Fruit fly (Drosophila melanogaster) whole organism, prepupa: ENCODE measurements around the gene swm.
A peak's percentile ranks its signal among the peaks of the same experiment; 100 is the strongest.

ENCODE experiments used
- CG10631 ChIP-seq: fragments of 200-800 bp; sonication (Bioruptor generic); optimal IDR thresholded peaks from 2 replicates; lab custom pipeline; 2016; ENCODE audit warnings: missing biosample characterization, missing genetic modification characterization
- CG11294 ChIP-seq: fragments of 200-800 bp; sonication (Bioruptor generic); IDR thresholded peaks from 2 replicates; pipeline ENCODE4 v1.3.6; 2022; ENCODE audit warnings: missing biosample characterization, missing genetic modification characterization
- CG15336 ChIP-seq: fragments of 200-800 bp; sonication (Bioruptor generic); IDR thresholded peaks from 2 replicates; pipeline ENCODE4 v1.3.6; 2022; ENCODE audit warnings: missing biosample characterization, missing genetic modification characterization
- CG3032 ChIP-seq: fragments of 200-800 bp; optimal IDR thresholded peaks from 2 replicates; lab custom pipeline; 2019; ENCODE audit warnings: missing biosample characterization, mild to moderate bottlenecking, missing genetic modification characterization, moderate library complexity
- CG3919 ChIP-seq: fragments of 200-800 bp; sonication (Bioruptor generic); optimal IDR thresholded peaks from 3 replicates; lab custom pipeline; 2016; ENCODE audit warnings: missing biosample characterization, missing genetic modification characterization
- CG6808 ChIP-seq: fragments of 200-800 bp; sonication (Bioruptor generic); optimal IDR thresholded peaks from 3 replicates; lab custom pipeline; 2017; ENCODE audit warnings: missing biosample characterization, missing genetic modification characterization, mild to moderate bottlenecking, moderate library complexity, missing genetic modification reagents
- CG8319 ChIP-seq: fragments of 200-800 bp; sonication (Bioruptor generic); optimal IDR thresholded peaks from 3 replicates; lab custom pipeline; 2016; ENCODE audit warnings: missing biosample characterization, missing genetic modification characterization
- CG8632 ChIP-seq: fragments of 200-800 bp; sonication (Bioruptor generic); optimal IDR thresholded peaks from 3 replicates; lab custom pipeline; 2016; ENCODE audit warnings: missing biosample characterization, missing genetic modification characterization
- CG9139 ChIP-seq: fragments of 200-800 bp; sonication (Bioruptor generic); optimal IDR thresholded peaks from 3 replicates; lab custom pipeline; 2017; ENCODE audit warnings: missing biosample characterization, mild to moderate bottlenecking, missing genetic modification characterization
- Eip78C ChIP-seq: fragments of 200-800 bp; sonication (Bioruptor generic); peaks from one replicate; lab custom pipeline; 2016; ENCODE audit warnings: missing biosample characterization, missing genetic modification characterization
- Eip93F ChIP-seq: fragments of 200-800 bp; sonication (Bioruptor generic); optimal IDR thresholded peaks from 2 replicates; lab custom pipeline; 2016; ENCODE audit warnings: missing biosample characterization, mild to moderate bottlenecking, missing genetic modification characterization
- Ets21C ChIP-seq: fragments of 200-800 bp; sonication (Bioruptor generic); optimal IDR thresholded peaks from 3 replicates; lab custom pipeline; 2016; ENCODE audit warnings: missing biosample characterization, missing genetic modification characterization
- Hr4 ChIP-seq: fragments of 200-800 bp; sonication (Bioruptor generic); optimal IDR thresholded peaks from 3 replicates; lab custom pipeline; 2016; ENCODE audit warnings: missing biosample characterization, missing genetic modification characterization
- Met ChIP-seq: fragments of 200-800 bp; sonication (Bioruptor generic); optimal IDR thresholded peaks from 3 replicates; lab custom pipeline; 2016; ENCODE audit warnings: missing biosample characterization, missing genetic modification characterization
- Smox ChIP-seq: fragments of 200-800 bp; sonication (Bioruptor generic); optimal IDR thresholded peaks from 3 replicates; lab custom pipeline; 2016; ENCODE audit warnings: missing biosample characterization, missing genetic modification characterization
- Sox102F ChIP-seq: fragments of 200-800 bp; sonication (Bioruptor generic); optimal IDR thresholded peaks from 2 replicates; lab custom pipeline; 2016; ENCODE audit warnings: missing biosample characterization, mild to moderate bottlenecking, missing genetic modification characterization
- achi ChIP-seq: fragments of 200-800 bp; sonication (Bioruptor generic); optimal IDR thresholded peaks from 3 replicates; lab custom pipeline; 2016; ENCODE audit warnings: missing biosample characterization, missing genetic modification characterization
- acj6 ChIP-seq: fragments of 200-800 bp; sonication (Bioruptor generic); optimal IDR thresholded peaks from 3 replicates; lab custom pipeline; 2016; ENCODE audit warnings: missing biosample characterization, missing genetic modification characterization
- cyc ChIP-seq: fragments of 200-800 bp; sonication (Bioruptor generic); optimal IDR thresholded peaks from 3 replicates; lab custom pipeline; 2016; ENCODE audit warnings: missing biosample characterization, missing genetic modification characterization
- fd59A ChIP-seq: fragments of 200-800 bp; sonication (Bioruptor generic); optimal IDR thresholded peaks from 2 replicates; lab custom pipeline; 2017; ENCODE audit warnings: missing biosample characterization, mild to moderate bottlenecking, missing genetic modification characterization, missing genetic modification reagents
- fd85E ChIP-seq: fragments of 200-800 bp; sonication (Bioruptor generic); optimal IDR thresholded peaks from 3 replicates; lab custom pipeline; 2016; ENCODE audit warnings: missing biosample characterization, missing genetic modification characterization
- fkh ChIP-seq: fragments of 200-800 bp; sonication (Bioruptor generic); optimal IDR thresholded peaks from 3 replicates; lab custom pipeline; 2017; ENCODE audit warnings: missing biosample characterization, mild to moderate bottlenecking, missing genetic modification characterization, moderate library complexity
- svp ChIP-seq: fragments of 200-800 bp; sonication (Bioruptor generic); peaks from one replicate; lab custom pipeline; 2016; ENCODE audit warnings: missing biosample characterization, missing genetic modification characterization
- vri ChIP-seq: fragments of 200-800 bp; sonication (Bioruptor generic); optimal IDR thresholded peaks from 3 replicates; lab custom pipeline; 2016; ENCODE audit warnings: missing biosample characterization, mild to moderate bottlenecking, missing genetic modification characterization

The swm gene

DNA sequence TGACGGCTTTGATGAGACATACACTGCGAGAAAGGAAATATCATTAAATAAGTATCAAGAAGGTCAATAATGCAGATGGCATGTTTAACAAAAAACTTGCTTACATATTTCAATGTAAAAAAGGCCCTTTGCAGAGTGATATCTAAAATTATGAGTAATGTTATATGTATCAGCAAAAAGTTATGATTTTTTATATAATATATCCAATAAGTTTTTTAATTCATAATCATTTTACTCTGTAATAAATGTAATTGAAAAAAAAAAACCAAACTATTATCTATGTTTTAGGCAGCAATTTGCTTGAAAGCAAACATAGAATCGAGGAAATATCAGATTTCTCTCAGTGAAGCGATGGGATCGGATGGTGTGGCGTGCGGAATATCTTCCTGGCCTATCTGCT, 23.3 kb upstream of the swm start:
- TF ChIP-seq achi (GFP tag; lab: Kevin White, UChicago) (peak; percentile 16), CG10631 (peak; percentile 14), CG15336 (no peak), acj6 (GFP tag; lab: Kevin White, UChicago) (peak; percentile 0)

dm6 chr2L:19472256-19472655, 20.8 kb upstream of the swm start:
- TF ChIP-seq CG15336 = no peak
- no peak for TF ChIP-seq CG8632 (GFP tag; lab: Kevin White, UChicago)
- no peak for TF ChIP-seq CG3919 (GFP tag; lab: Kevin White, UChicago)

dm6 chr2L:19473397-19474009, 19.5 kb upstream of the swm start:
- TF ChIP-seq Hr4 (GFP tag; lab: Kevin White, UChicago) (no peak), CG8319 (GFP tag; lab: Kevin White, UChicago) (no peak), CG9139 (GFP tag; lab: Kevin White, UChicago) (no peak), svp (GFP tag; lab: Kevin White, UChicago) (peak; percentile 59), acj6 (GFP tag; lab: Kevin White, UChicago) (no peak)
- TF ChIP-seq, all 60 proteins: peak for 1

dm6 chr2L:19479249-19479984, 13.6 kb upstream of the swm start:
- TF ChIP-seq Eip78C = no peak
- peak; percentile 45 for TF ChIP-seq svp (GFP tag; lab: Kevin White, UChicago)
- TF ChIP-seq CG11294 (GFP tag; lab: Robert Waterston, UW) = no peak
- TF ChIP-seq Ets21C (GFP tag; lab: Kevin White, UChicago) = no peak
- no peak for TF ChIP-seq CG8632 (GFP tag; lab: Kevin White, UChicago)

dm6 chr2L:19480406-19481334, 12.4 kb upstream of the swm start:
- TF ChIP-seq fkh (GFP tag; lab: Kevin White, UChicago) = no peak
- peak; percentile 23 for TF ChIP-seq svp (GFP tag; lab: Kevin White, UChicago)
- TF ChIP-seq, all 60 proteins: peak for 1

DNA sequence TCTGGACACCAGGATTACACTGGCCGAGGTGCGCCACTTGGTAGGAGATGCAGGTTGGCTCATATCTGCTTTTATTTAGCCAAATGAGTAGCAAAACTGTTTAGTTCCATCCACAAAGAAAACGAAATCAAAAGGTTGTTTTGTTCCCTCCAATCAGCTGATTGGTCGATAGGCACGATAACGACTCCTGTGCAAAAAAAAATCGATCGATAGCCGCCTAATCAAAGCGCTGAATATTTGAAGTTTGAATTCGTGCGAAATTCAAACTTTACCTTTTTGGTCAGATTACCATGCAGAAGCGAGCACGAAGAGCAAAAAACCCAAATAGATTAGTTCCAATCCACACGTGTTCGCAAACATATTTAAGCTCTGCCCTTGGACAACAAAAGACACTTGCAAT, 8.5 kb upstream of the swm start, which contains the start of the genes CG10195 and CG13084:
TSS of gene CG10195 (minus strand) at position 167 of the 400 bp plus-strand sequence.
TSS of gene CG13084 (plus strand) at position 392 of the 400 bp plus-strand sequence.
- no peak for TF ChIP-seq CG3032 (tag; lab: Kevin White, UChicago)
- TF ChIP-seq cyc (GFP tag; lab: Kevin White, UChicago) = no peak
- TF ChIP-seq vri (GFP tag; lab: Kevin White, UChicago) = no peak
- TF ChIP-seq fd85E = no peak
- no peak for TF ChIP-seq Smox
- TF ChIP-seq fd59A = no peak
- TF ChIP-seq Sox102F = no peak
- TF ChIP-seq CG8632 (GFP tag; lab: Kevin White, UChicago) = no peak
- TF ChIP-seq Met (GFP tag; lab: Kevin White, UChicago) = no peak
- TF ChIP-seq CG6808 (GFP tag; lab: Kevin White, UChicago) = no peak
- no peak for TF ChIP-seq Eip93F

dm6 chr2L:19487190-19487589, 5.9 kb upstream of the swm start, which contains the start of gene CG13083:
Gene CG13083 (plus strand): TSS chr2L:19487490.
- TF ChIP-seq Eip93F = no peak
- TF ChIP-seq, all 60 proteins: peak for 0
